Fruit fly (Drosophila melanogaster) whole organism, embryonic: ENCODE measurements around the gene Gclm.

Experiments used
- Aef1 ChIP-seq: fragments of 200-800 bp; sonication (Bioruptor generic); IDR thresholded peaks from 3 replicates; pipeline ENCODE4 v1.3.6; 2022; ENCODE audit warnings: missing biosample characterization, missing genetic modification characterization
- Atf3 ChIP-seq: fragments of 200-800 bp; sonication (Bioruptor generic); optimal IDR thresholded peaks from 3 replicates; lab custom pipeline; 2016; ENCODE audit warnings: missing biosample characterization, missing genetic modification characterization
- B-H1 ChIP-seq: fragments of 200-800 bp; sonication (Bioruptor generic); IDR thresholded peaks from 3 replicates; pipeline ENCODE4 v1.3.6; 2022; ENCODE audit warnings: missing biosample characterization, missing genetic modification characterization
- CG11696 ChIP-seq: fragments of 200-800 bp; sonication (Bioruptor generic); IDR thresholded peaks from 2 replicates; pipeline ENCODE4 v1.3.6; 2022; ENCODE audit warnings: missing biosample characterization, missing genetic modification characterization
- CG12071 ChIP-seq: fragments of 200-800 bp; sonication (Bioruptor generic); optimal IDR thresholded peaks from 3 replicates; lab custom pipeline; 2018; ENCODE audit warnings: missing biosample characterization, mild to moderate bottlenecking, missing genetic modification characterization
- CG12219 ChIP-seq: fragments of 200-800 bp; sonication (Bioruptor generic); optimal IDR thresholded peaks from 3 replicates; lab custom pipeline; 2018; ENCODE audit warnings: missing biosample characterization, mild to moderate bottlenecking, missing genetic modification characterization
- CG12299 ChIP-seq: fragments of 200-800 bp; sonication (Bioruptor generic); optimal IDR thresholded peaks from 2 replicates; lab custom pipeline; 2018; ENCODE audit warnings: missing biosample characterization, mild to moderate bottlenecking, missing genetic modification characterization
- CG12659 ChIP-seq: fragments of 200-800 bp; sonication (Bioruptor generic); optimal IDR thresholded peaks from 3 replicates; lab custom pipeline; 2017; ENCODE audit warnings: mild to moderate bottlenecking, missing biosample characterization, missing genetic modification reagents, missing genetic modification characterization
- CG13624 ChIP-seq: fragments of 200-800 bp; sonication (Bioruptor generic); optimal IDR thresholded peaks from 2 replicates; lab custom pipeline; 2016; ENCODE audit warnings: missing biosample characterization, missing genetic modification characterization
- CG14014 ChIP-seq: fragments of 200-800 bp; sonication (Bioruptor generic); IDR thresholded peaks from 2 replicates; pipeline ENCODE4 v1.3.6; 2022; ENCODE audit warnings: missing biosample characterization, missing genetic modification characterization
- CG14441 ChIP-seq: fragments of 200-800 bp; sonication (Bioruptor generic); IDR thresholded peaks from 2 replicates; pipeline ENCODE4 v1.3.6; 2022; ENCODE audit warnings: missing biosample characterization, missing genetic modification characterization
- CG1602 ChIP-seq: fragments of 200-800 bp; sonication (Bioruptor generic); optimal IDR thresholded peaks from 3 replicates; lab custom pipeline; 2016; ENCODE audit warnings: missing biosample characterization, missing genetic modification characterization
- CG1647 ChIP-seq: fragments of 200-800 bp; sonication (Bioruptor generic); optimal IDR thresholded peaks from 3 replicates; lab custom pipeline; 2016; ENCODE audit warnings: missing biosample characterization, missing genetic modification characterization
- CG16779 ChIP-seq: fragments of 200-800 bp; sonication (Bioruptor generic); IDR thresholded peaks from 2 replicates; pipeline ENCODE4 v1.3.6; 2022; ENCODE audit warnings: missing biosample characterization, missing genetic modification characterization
- CG17361 ChIP-seq: fragments of 200-800 bp; sonication (Bioruptor generic); IDR thresholded peaks from 3 replicates; pipeline ENCODE4 v1.3.6; 2022; ENCODE audit warnings: missing biosample characterization, missing genetic modification characterization
- CG18599 ChIP-seq: fragments of 200-800 bp; sonication (Bioruptor generic); optimal IDR thresholded peaks from 3 replicates; lab custom pipeline; 2017; ENCODE audit warnings: missing biosample characterization, missing genetic modification characterization, mild to moderate bottlenecking, moderate library complexity, missing genetic modification reagents
- CG2120 ChIP-seq: fragments of 200-800 bp; sonication (Bioruptor generic); optimal IDR thresholded peaks from 3 replicates; lab custom pipeline; 2016; ENCODE audit warnings: missing biosample characterization, missing genetic modification characterization
- CG2875 ChIP-seq: fragments of 200-800 bp; sonication (Bioruptor generic); optimal IDR thresholded peaks from 2 replicates; lab custom pipeline; 2017; ENCODE audit warnings: missing biosample characterization, mild to moderate bottlenecking, missing genetic modification characterization, missing genetic modification reagents
- CG3065 ChIP-seq: fragments of 200-800 bp; sonication (Bioruptor generic); optimal IDR thresholded peaks from 2 replicates; lab custom pipeline; 2016; ENCODE audit warnings: missing biosample characterization, missing genetic modification characterization
- CG34376 ChIP-seq: fragments of 200-800 bp; sonication (Bioruptor generic); optimal IDR thresholded peaks from 2 replicates; lab custom pipeline; 2018; ENCODE audit warnings: missing biosample characterization, mild to moderate bottlenecking, missing genetic modification characterization
- CG34422 ChIP-seq: fragments of 200-800 bp; sonication (Bioruptor generic); IDR thresholded peaks from 3 replicates; pipeline ENCODE4 v1.3.6; 2022; ENCODE audit warnings: missing biosample characterization, missing genetic modification characterization
- CG5245 ChIP-seq: fragments of 200-800 bp; sonication (Bioruptor generic); optimal IDR thresholded peaks from 3 replicates; lab custom pipeline; 2016; ENCODE audit warnings: missing biosample characterization, missing genetic modification characterization
- CG6683 ChIP-seq: fragments of 200-800 bp; sonication (Bioruptor generic); optimal IDR thresholded peaks from 2 replicates; lab custom pipeline; 2017; ENCODE audit warnings: missing biosample characterization, mild to moderate bottlenecking, missing genetic modification characterization, missing genetic modification reagents
- CG6854 ChIP-seq: fragments of 200-800 bp; sonication (Bioruptor generic); optimal IDR thresholded peaks from 3 replicates; lab custom pipeline; 2017; ENCODE audit warnings: missing biosample characterization, mild to moderate bottlenecking, missing genetic modification characterization
- CG8924 ChIP-seq: fragments of 200-800 bp; optimal IDR thresholded peaks from 3 replicates; lab custom pipeline; 2019; ENCODE audit warnings: missing biosample characterization, mild to moderate bottlenecking, missing genetic modification characterization, moderate library complexity
- CG9817 ChIP-seq: fragments of 200-800 bp; sonication (Bioruptor generic); optimal IDR thresholded peaks from 2 replicates; lab custom pipeline; 2018; ENCODE audit warnings: missing biosample characterization, mild to moderate bottlenecking, missing genetic modification characterization, moderate library complexity
- CHES-1-like ChIP-seq: fragments of 200-800 bp; sonication (Bioruptor generic); optimal IDR thresholded peaks from 2 replicates; lab custom pipeline; 2016; ENCODE audit warnings: missing biosample characterization, missing genetic modification characterization
- D ChIP-seq, 2 experiments: fragments of 200-800 bp in 1 of 2; fragments of >200 bp in 1 of 2; sonication (Bioruptor generic) in 1 of 2; optimal IDR thresholded peaks; 2 replicates in 1 of 2; 3 replicates in 1 of 2; lab custom pipeline; 2017; ENCODE audit warnings: mild to moderate bottlenecking in 1 of 2, missing biosample characterization in 1 of 2, missing genetic modification characterization in 1 of 2, missing genetic modification reagents in 1 of 2
- HLH3B ChIP-seq: fragments of 200-800 bp; sonication (Bioruptor generic); IDR thresholded peaks from 2 replicates; pipeline ENCODE4 v1.3.6; 2022; ENCODE audit warnings: missing biosample characterization, missing genetic modification characterization
- MESR4 ChIP-seq: fragments of 200-800 bp; sonication (Bioruptor generic); optimal IDR thresholded peaks from 2 replicates; lab custom pipeline; 2018; ENCODE audit warnings: missing biosample characterization, mild to moderate bottlenecking, missing genetic modification characterization, moderate library complexity
- Mad ChIP-seq: fragments of 200-800 bp; sonication (Bioruptor generic); optimal IDR thresholded peaks from 2 replicates; lab custom pipeline; 2016; ENCODE audit warnings: missing biosample characterization, missing genetic modification characterization
- Nf-YA ChIP-seq: fragments of 200-800 bp; sonication (Bioruptor generic); IDR thresholded peaks from 2 replicates; pipeline ENCODE4 v1.3.6; 2022; ENCODE audit warnings: missing biosample characterization, missing genetic modification characterization
- Six4 ChIP-seq: fragments of 200-800 bp; sonication (Bioruptor generic); optimal IDR thresholded peaks from 2 replicates; lab custom pipeline; 2016; ENCODE audit warnings: missing biosample characterization, missing genetic modification characterization
- Sry-δ ChIP-seq: fragments of 200-800 bp; sonication (Bioruptor generic); optimal IDR thresholded peaks from 2 replicates; lab custom pipeline; 2016; ENCODE audit warnings: missing biosample characterization, missing genetic modification characterization
- Trl ChIP-seq, 3 experiments: fragments of >200 bp in 2 of 3; fragments of 200-800 bp in 1 of 3; sonication (Bioruptor generic) in 1 of 3; optimal IDR thresholded peaks; 2 replicates in 1 of 3; 3 replicates in 2 of 3; lab custom pipeline; 2016 to 2017; ENCODE audit warnings: missing biosample characterization in 1 of 3, missing genetic modification characterization in 1 of 3
- crc ChIP-seq: fragments of 200-800 bp; sonication (Bioruptor generic); optimal IDR thresholded peaks from 2 replicates; lab custom pipeline; 2016; ENCODE audit warnings: missing biosample characterization, missing genetic modification characterization
- crol ChIP-seq: fragments of 200-800 bp; sonication (Bioruptor generic); IDR thresholded peaks from 2 replicates; pipeline ENCODE4 v1.3.6; 2022; ENCODE audit warnings: missing biosample characterization, missing genetic modification characterization
- danr ChIP-seq: fragments of 200-800 bp; sonication (Bioruptor generic); IDR thresholded peaks from 2 replicates; pipeline ENCODE4 v1.3.6; 2022; ENCODE audit warnings: missing biosample characterization, missing genetic modification characterization
- dysf ChIP-seq: fragments of 200-800 bp; sonication (Bioruptor generic); IDR thresholded peaks from 3 replicates; pipeline ENCODE4 v1.3.6; 2022; ENCODE audit warnings: missing biosample characterization, missing genetic modification characterization
- hkb ChIP-seq, 2 experiments: fragments of 200-800 bp in 1 of 2; fragments of >200 bp in 1 of 2; sonication (Bioruptor generic) in 1 of 2; IDR thresholded peaks in 1 of 2; optimal IDR thresholded peaks in 1 of 2; 2 replicates each; pipeline versions ENCODE4 v1.3.6 to Lab custom; 2017 to 2022; ENCODE audit warnings: missing biosample characterization in 1 of 2, missing genetic modification characterization in 1 of 2
- inv ChIP-seq: fragments of 200-800 bp; sonication (Bioruptor generic); IDR thresholded peaks from 2 replicates; pipeline ENCODE4 v1.3.6; 2022; ENCODE audit warnings: missing biosample characterization, missing genetic modification characterization; ENCODE audit not compliant: partially characterized antibody
- jigr1 ChIP-seq: fragments of 200-800 bp; sonication (Bioruptor generic); IDR thresholded peaks from 3 replicates; pipeline ENCODE4 v1.3.6; 2022; ENCODE audit warnings: missing biosample characterization, missing genetic modification characterization
- ken ChIP-seq: fragments of 200-800 bp; sonication (Bioruptor generic); IDR thresholded peaks from 3 replicates; pipeline ENCODE4 v1.3.6; 2022; ENCODE audit warnings: missing biosample characterization, missing genetic modification characterization
- prd ChIP-seq, 3 experiments: fragments of >200 bp in 2 of 3; fragments of 200-800 bp in 1 of 3; sonication (Bioruptor generic) in 1 of 3; optimal IDR thresholded peaks in 2 of 3; IDR thresholded peaks in 1 of 3; 2 replicates in 2 of 3; 3 replicates in 1 of 3; pipeline versions ENCODE4 v1.3.6 to Lab custom; 2017 to 2022; ENCODE audit warnings: missing biosample characterization in 1 of 3, missing genetic modification characterization in 1 of 3
- repo ChIP-seq: fragments of 200-800 bp; sonication (Bioruptor generic); optimal IDR thresholded peaks from 2 replicates; lab custom pipeline; 2016; ENCODE audit warnings: missing biosample characterization, missing genetic modification characterization
- row ChIP-seq: fragments of 200-800 bp; sonication (Bioruptor generic); IDR thresholded peaks from 3 replicates; pipeline ENCODE4 v1.3.6; 2022; ENCODE audit warnings: missing biosample characterization, missing genetic modification characterization
- sob ChIP-seq: fragments of 200-800 bp; sonication (Bioruptor generic); IDR thresholded peaks from 2 replicates; pipeline ENCODE4 v1.3.6; 2022; ENCODE audit warnings: missing biosample characterization, missing genetic modification characterization
- stc ChIP-seq: fragments of 200-800 bp; sonication (Bioruptor generic); IDR thresholded peaks from 2 replicates; pipeline ENCODE4 v1.3.6; 2022; ENCODE audit warnings: missing biosample characterization, missing genetic modification characterization
- wor ChIP-seq: fragments of 200-800 bp; sonication (Bioruptor generic); IDR thresholded peaks from 2 replicates; pipeline ENCODE4 v1.3.6; 2022; ENCODE audit warnings: missing biosample characterization, missing genetic modification characterization

Gclm gene

DNA sequence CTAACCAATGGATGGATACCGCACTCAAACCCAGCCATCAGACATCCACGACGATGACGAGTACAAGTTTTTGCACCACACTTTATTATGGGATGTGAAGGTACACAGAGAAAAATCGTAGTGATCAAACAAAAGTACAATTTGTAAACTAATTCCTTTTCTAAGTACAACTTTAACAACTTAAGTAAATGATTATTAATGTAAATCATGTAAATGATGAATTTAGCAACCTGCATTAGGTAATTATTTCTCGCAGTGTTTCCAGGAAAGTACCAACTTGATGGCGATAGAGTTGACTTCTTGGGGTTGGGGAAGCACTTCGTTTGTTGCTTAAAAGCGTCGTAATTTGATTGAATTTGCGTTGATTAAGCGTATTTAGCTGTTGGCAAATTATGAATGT, 23.2 kb downstream of the Gclm start (continued):
- TF ChIP-seq CG12219 (peak; percentile 57), Atf3 (GFP tag; lab: Kevin White, UChicago) (peak; percentile 30), CG18599 (GFP tag; lab: Kevin White, UChicago) (peak; percentile 85), CG6683 (GFP tag; lab: Kevin White, UChicago) (no peak), CG14014 (GFP tag; lab: Robert Waterston, UW) (peak; percentile 84; the same call in 1 of the 2 replicates), CG2120 (GFP tag; lab: Kevin White, UChicago) (peak; percentile 81), CG14441 (GFP tag; lab: Robert Waterston, UW) (peak; percentile 40; the same call in 1 of the 2 replicates), inv (GFP tag; lab: Robert Waterston, UW) (no peak), prd (optimal IDR thresholded peaks at IDR 0.05; lab: Kevin White, UChicago) (no peak), prd (GFP tag; IDR thresholded peaks at IDR 0.05; lab: Robert Waterston, UW) (peak; percentile 73), CHES-1-like (GFP tag; lab: Kevin White, UChicago) (peak; percentile 57), CG11696 (GFP tag; lab: Robert Waterston, UW) (0 out of 2 replicates have a peak, but pooled peaks have one; percentile 51), dysf (GFP tag; lab: Robert Waterston, UW) (peak; percentile 60; the same call in 2 of the 3 replicates), jigr1 (no peak), CG34422 (GFP tag; lab: Robert Waterston, UW) (peak; percentile 57; the same call in 2 of the 3 replicates), MESR4 (GFP tag; lab: Kevin White, UChicago) (no peak), CG2875 (peak; percentile 47), CG13624 (GFP tag; lab: Kevin White, UChicago) (peak; percentile 26), Sry-δ (GFP tag; lab: Kevin White, UChicago) (no peak), CG5245 (peak; percentile 26), hkb (optimal IDR thresholded peaks at IDR 0.05; lab: Kevin White, UChicago) (no peak), hkb (GFP tag; IDR thresholded peaks at IDR 0.05; lab: Robert Waterston, UW) (peak; percentile 87), danr (GFP tag; lab: Robert Waterston, UW) (no peak), repo (GFP tag; lab: Kevin White, UChicago) (no peak), D (optimal IDR thresholded peaks at IDR 0.05; lab: Kevin White, UChicago) (no peak), D (GFP tag; optimal IDR thresholded peaks at IDR 0.05; lab: Kevin White, UChicago) (peak; percentile 23), CG16779 (GFP tag; lab: Robert Waterston, UW) (no peak), crol (GFP tag; lab: Robert Waterston, UW) (no peak), ken (GFP tag; lab: Robert Waterston, UW) (peak; percentile 51; the same call in 2 of the 3 replicates), CG12659 (peak; percentile 58), CG1602 (GFP tag; lab: Kevin White, UChicago) (peak; percentile 57), Aef1 (peak; percentile 41; the same call in 1 of the 3 replicates), CG17361 (peak; percentile 33; the same call in 1 of the 3 replicates), CG34376 (GFP tag; lab: Kevin White, UChicago) (no peak), CG3065 (GFP tag; lab: Kevin White, UChicago) (no peak), CG6854 (GFP tag; lab: Kevin White, UChicago) (peak; percentile 50), CG8924 (tag; lab: Kevin White, UChicago) (peak; percentile 63), Mad (GFP tag; lab: Kevin White, UChicago) (peak; percentile 20), sob (GFP tag; lab: Robert Waterston, UW) (peak; percentile 63), CG9817 (peak; percentile 70), B-H1 (GFP tag; lab: Robert Waterston, UW) (peak; percentile 41; the same call in 2 of the 3 replicates), Nf-YA (GFP tag; lab: Robert Waterston, UW) (0 out of 2 replicates have a peak, but pooled peaks have one; percentile 27), HLH3B (peak; percentile 60; the same call in 1 of the 2 replicates), Six4 (GFP tag; lab: Kevin White, UChicago) (peak; percentile 14), row (peak; percentile 85), stc (peak; percentile 63; the same call in 1 of the 2 replicates), wor (peak; percentile 61), CG12299 (tag; lab: Kevin White, UChicago) (peak; percentile 22), Trl (optimal IDR thresholded peaks at IDR 0.05; lab: Kevin White, UChicago) (no peak), Trl (GFP tag; optimal IDR thresholded peaks at IDR 0.05; lab: Kevin White, UChicago) (peak; percentile 10), crc (GFP tag; lab: Kevin White, UChicago) (peak; percentile 1), CG12071 (GFP tag; lab: Kevin White, UChicago) (peak; percentile 58), CG1647 (GFP tag; lab: Kevin White, UChicago) (no peak)
